Worm (Caenorhabditis elegans) whole organism, early embryonic: Measurements from ENCODE around the gene knl-3.

Experiments
- aly-1 ChIP-seq: sonication (generic microtip); optimal IDR thresholded peaks from 2 replicates; lab custom pipeline; 2016; ENCODE audit warnings: missing genetic modification characterization, missing compliant biosample characterization
- ama-1 ChIP-seq: fragments of 150-350 bp; optimal IDR thresholded peaks from 2 replicates; lab custom pipeline; 2014
- ceh-13 ChIP-seq: fragments of 200-800 bp; sonication (Bioruptor generic); optimal IDR thresholded peaks from 2 replicates; lab custom pipeline; 2018; ENCODE audit warnings: mild to moderate bottlenecking, missing genetic modification characterization, missing compliant biosample characterization
- hmg-4 ChIP-seq: fragments of 200-800 bp; sonication (Bioruptor generic); optimal IDR thresholded peaks from 2 replicates; lab custom pipeline; 2018; ENCODE audit warnings: mild to moderate bottlenecking, missing genetic modification characterization, missing compliant biosample characterization
- pes-1 ChIP-seq: fragments of 200-800 bp; sonication (Bioruptor generic); IDR thresholded peaks from 2 replicates; pipeline ENCODE4 v1.3.6; 2022; ENCODE audit warnings: missing genetic modification reagents, missing genetic modification characterization, missing compliant biosample characterization
- scrt-1 ChIP-seq: fragments of 200-800 bp; sonication (Bioruptor generic); IDR thresholded peaks from 2 replicates; pipeline ENCODE4 v1.3.6; 2022; ENCODE audit warnings: missing genetic modification characterization, missing compliant biosample characterization
- sea-1 ChIP-seq: fragments of 200-800 bp; sonication (Bioruptor generic); conservative IDR thresholded peaks from 2 replicates; pipeline ENCODE4 v1.3.6; 2022; ENCODE audit warnings: missing genetic modification characterization, missing compliant biosample characterization
- tbx-11 ChIP-seq: fragments of 200-800 bp; sonication (Bioruptor generic); IDR thresholded peaks from 2 replicates; pipeline ENCODE4 v1.3.6; 2022; ENCODE audit warnings: missing genetic modification characterization, missing compliant biosample characterization
- tra-4 ChIP-seq: sonication (generic microtip); optimal IDR thresholded peaks from 2 replicates; lab custom pipeline; 2017; ENCODE audit warnings: missing genetic modification characterization, missing compliant biosample characterization

- no peak for TF ChIP-seq tbx-11 (GFP tag; lab: Robert Waterston, UW)
- TF ChIP-seq hmg-4 (GFP tag; lab: Kevin White, UChicago): no peak
- TF ChIP-seq sea-1 (GFP tag; lab: Robert Waterston, UW): no peak
- no peak for TF ChIP-seq ama-1 (lab: Kevin White, UChicago)
- no peak for TF ChIP-seq aly-1 (tag; lab: Kevin White, UChicago)
- no peak for TF ChIP-seq pes-1
- TF ChIP-seq ceh-13: no peak
- no peak for TF ChIP-seq tra-4
- no peak for TF ChIP-seq scrt-1
Measured at ce11 chrV:1889996-1890395, 21.0 kb downstream of the knl-3 start.
